Worm (Caenorhabditis elegans) whole organism, young adult: ENCODE results near the gene M01B2.12.

Source experiments
- D2030.7 ChIP-seq: fragments of 200-800 bp; sonication (Bioruptor generic); IDR thresholded peaks from 2 replicates; pipeline ENCODE4 v1.3.6; 2022; ENCODE audit warnings: missing genetic modification reagents, missing genetic modification characterization, missing compliant biosample characterization
- F33H1.4 ChIP-seq: fragments of 200-800 bp; sonication (Bioruptor generic); IDR thresholded peaks from 2 replicates; pipeline ENCODE4 v1.3.6; 2022; ENCODE audit warnings: missing genetic modification reagents, missing genetic modification characterization, missing compliant biosample characterization
- T26A5.8 ChIP-seq: sonication (generic microtip); optimal IDR thresholded peaks from 2 replicates; lab custom pipeline; 2016; ENCODE audit warnings: missing genetic modification characterization, missing compliant biosample characterization
- atf-7 ChIP-seq: sonication (generic microtip); optimal IDR thresholded peaks from 2 replicates; lab custom pipeline; 2017; ENCODE audit warnings: mild to moderate bottlenecking, missing genetic modification characterization, missing compliant biosample characterization
- ceh-100 ChIP-seq: fragments of 200-800 bp; sonication (Bioruptor generic); IDR thresholded peaks from 2 replicates; pipeline ENCODE4 v1.3.6; 2022; ENCODE audit warnings: missing genetic modification reagents, missing genetic modification characterization, missing compliant biosample characterization
- ceh-27 ChIP-seq: fragments of 200-800 bp; sonication (Bioruptor generic); optimal IDR thresholded peaks from 2 replicates; lab custom pipeline; 2018; ENCODE audit warnings: mild to moderate bottlenecking, missing genetic modification characterization, moderate library complexity, missing compliant biosample characterization
- hmg-20 ChIP-seq: fragments of 200-800 bp; sonication (Bioruptor generic); IDR thresholded peaks from 2 replicates; pipeline ENCODE4 v1.3.6; 2022; ENCODE audit warnings: missing genetic modification reagents, missing genetic modification characterization, missing compliant biosample characterization
- lin-54 ChIP-seq: fragments of 200-800 bp; sonication (Bioruptor generic); optimal IDR thresholded peaks from 2 replicates; lab custom pipeline; 2018; ENCODE audit warnings: mild to moderate bottlenecking, missing genetic modification characterization, missing compliant biosample characterization
- rcor-1 ChIP-seq: fragments of 200-800 bp; sonication (Bioruptor generic); IDR thresholded peaks from 2 replicates; pipeline ENCODE4 v1.3.6; 2022; ENCODE audit warnings: missing genetic modification reagents, missing genetic modification characterization, missing compliant biosample characterization
- xnd-1 ChIP-seq: sonication (generic microtip); optimal IDR thresholded peaks from 2 replicates; lab custom pipeline; 2016; ENCODE audit warnings: missing genotype, missing genetic modification reagents, missing genetic modification characterization, missing compliant biosample characterization
- ztf-3 ChIP-seq: fragments of 200-800 bp; sonication (Bioruptor generic); optimal IDR thresholded peaks from 2 replicates; lab custom pipeline; 2018; ENCODE audit warnings: mild to moderate bottlenecking, missing genetic modification characterization, missing compliant biosample characterization

DNA sequence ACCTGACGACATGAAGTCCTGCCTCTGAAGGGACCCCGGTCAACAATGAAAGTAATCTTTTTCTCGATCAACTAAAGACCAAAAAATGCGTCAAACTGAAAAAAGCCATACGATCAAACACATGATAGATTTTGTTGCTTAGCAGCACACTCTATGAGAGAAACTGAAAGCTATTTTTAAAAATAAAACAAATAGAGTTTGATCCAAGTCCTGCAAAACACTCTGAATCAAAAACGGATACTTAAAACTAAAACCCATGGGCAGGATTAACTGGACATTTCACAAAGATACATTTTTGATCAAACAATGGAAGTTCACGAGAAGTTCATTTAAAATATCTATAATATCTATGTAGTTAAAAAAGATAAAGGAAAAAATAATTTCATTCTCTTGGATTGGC lies 3.4 kb upstream of the M01B2.12 start, which contains the start of gene T10H4.13:
- TF ChIP-seq ceh-27 (no peak), D2030.7 (no peak), ztf-3 (GFP tag; lab: Kevin White, UChicago) (no peak), F33H1.4 (GFP tag; lab: Robert Waterston, UW) (no peak), rcor-1 (no peak), T26A5.8 (no peak), ceh-100 (GFP tag; lab: Robert Waterston, UW) (no peak), hmg-20 (GFP tag; lab: Robert Waterston, UW) (no peak), xnd-1 (no peak), lin-54 (GFP tag; lab: Kevin White, UChicago) (no peak), atf-7 (tag; lab: Kevin White, UChicago) (no peak)
